Worm (Caenorhabditis elegans) whole organism, L2 larva: ENCODE measurements around the gene C15H7.4.

Experiments used
- C34F6.9 ChIP-seq: fragments of 150-350 bp; optimal IDR thresholded peaks from 2 replicates; lab custom pipeline; 2014; ENCODE audit warnings: missing biosample characterization, missing genetic modification characterization
- F13H6.1 ChIP-seq: sonication (generic microtip); optimal IDR thresholded peaks from 2 replicates; lab custom pipeline; 2016; ENCODE audit warnings: missing genetic modification characterization, missing compliant biosample characterization
- R02D3.7 ChIP-seq: fragments of 150-350 bp; optimal IDR thresholded peaks from 2 replicates; lab custom pipeline; 2014; ENCODE audit warnings: missing biosample characterization, missing genetic modification characterization
- Y55F3AM.14 ChIP-seq: fragments of 200-800 bp; sonication (Bioruptor generic); optimal IDR thresholded peaks from 2 replicates; lab custom pipeline; 2018; ENCODE audit warnings: mild to moderate bottlenecking, missing genetic modification characterization, missing compliant biosample characterization
- alr-1 ChIP-seq: fragments of 150-350 bp; optimal IDR thresholded peaks from 2 replicates; lab custom pipeline; 2014; ENCODE audit warnings: missing biosample characterization, missing genetic modification characterization
- blmp-1 ChIP-seq: sonication (generic microtip); optimal IDR thresholded peaks from 2 replicates; lab custom pipeline; 2017; ENCODE audit warnings: missing genetic modification characterization, mild to moderate bottlenecking, missing compliant biosample characterization, antibody characterized with exemption, moderate library complexity; ENCODE audit not compliant: insufficient read depth
- ceh-16 ChIP-seq: fragments of 150-350 bp; optimal IDR thresholded peaks from 2 replicates; lab custom pipeline; 2014; ENCODE audit warnings: missing biosample characterization, missing genetic modification characterization
- ceh-82 ChIP-seq: fragments of 150-350 bp; optimal IDR thresholded peaks from 2 replicates; lab custom pipeline; 2014; ENCODE audit warnings: missing biosample characterization, missing genetic modification characterization
- crh-2 ChIP-seq: sonication (generic microtip); optimal IDR thresholded peaks from 2 replicates; lab custom pipeline; 2017; ENCODE audit warnings: missing biosample characterization, missing genetic modification characterization
- dmd-4 ChIP-seq: sonication (generic microtip); optimal IDR thresholded peaks from 2 replicates; lab custom pipeline; 2017; ENCODE audit warnings: missing biosample characterization, missing genetic modification characterization
- egl-27 ChIP-seq: sonication (generic microtip); optimal IDR thresholded peaks from 3 replicates; lab custom pipeline; 2017; ENCODE audit warnings: missing biosample characterization, missing genetic modification reagents, missing genetic modification characterization
- elt-1 ChIP-seq: fragments of 150-350 bp; optimal IDR thresholded peaks from 2 replicates; lab custom pipeline; 2014; ENCODE audit warnings: missing biosample characterization, missing genetic modification characterization
- elt-3 ChIP-seq: sonication (generic microtip); optimal IDR thresholded peaks from 2 replicates; lab custom pipeline; 2017; ENCODE audit warnings: missing biosample characterization, missing genetic modification characterization
- fos-1 ChIP-seq: fragments of 150-350 bp; optimal IDR thresholded peaks from 2 replicates; lab custom pipeline; 2014; ENCODE audit warnings: missing biosample characterization, missing genetic modification characterization
- gmeb-1 ChIP-seq: fragments of 150-350 bp; optimal IDR thresholded peaks from 2 replicates; lab custom pipeline; 2014; ENCODE audit warnings: missing biosample characterization, missing genetic modification characterization
- lin-11 ChIP-seq: fragments of 150-350 bp; sonication (generic microtip); optimal IDR thresholded peaks from 2 replicates; lab custom pipeline; 2014; ENCODE audit warnings: missing biosample characterization, missing genetic modification characterization, inconsistent platforms, mixed read lengths
- lsy-2 ChIP-seq, 2 experiments: fragments of 150-350 bp in 1 of 2; sonication (generic microtip) in 1 of 2; optimal IDR thresholded peaks; 2 replicates each; lab custom pipeline; 2014 to 2017; ENCODE audit warnings: missing biosample characterization in 2 of 2, missing genetic modification characterization in 2 of 2
- mab-5 ChIP-seq: fragments of 150-350 bp; optimal IDR thresholded peaks from 2 replicates; lab custom pipeline; 2014; ENCODE audit warnings: missing biosample characterization, missing genetic modification characterization
- mbf-1 ChIP-seq: sonication (generic microtip); optimal IDR thresholded peaks from 2 replicates; lab custom pipeline; 2017; ENCODE audit warnings: missing biosample characterization, missing genetic modification characterization
- mdl-1 ChIP-seq, 2 experiments: fragments of 150-350 bp in 1 of 2; sonication (generic microtip) in 1 of 2; optimal IDR thresholded peaks; 2 replicates each; lab custom pipeline; 2017; ENCODE audit warnings: missing biosample characterization in 2 of 2, missing genetic modification characterization in 2 of 2
- nhr-10 ChIP-seq: sonication (generic microtip); optimal IDR thresholded peaks from 2 replicates; lab custom pipeline; 2017; ENCODE audit warnings: missing biosample characterization, missing genetic modification characterization
- nhr-11 ChIP-seq: fragments of 150-350 bp; optimal IDR thresholded peaks from 2 replicates; lab custom pipeline; 2014; ENCODE audit warnings: missing biosample characterization, missing genetic modification characterization
- nhr-12 ChIP-seq: fragments of 150-350 bp; optimal IDR thresholded peaks from 2 replicates; lab custom pipeline; 2014; ENCODE audit warnings: missing biosample characterization, missing genetic modification characterization
- nhr-129 ChIP-seq: fragments of 150-350 bp; optimal IDR thresholded peaks from 2 replicates; lab custom pipeline; 2014; ENCODE audit warnings: missing biosample characterization, missing genetic modification characterization
- nhr-21 ChIP-seq: fragments of 150-350 bp; optimal IDR thresholded peaks from 2 replicates; lab custom pipeline; 2014; ENCODE audit warnings: missing biosample characterization, missing genetic modification characterization
- nhr-25 ChIP-seq: fragments of 150-350 bp; sonication (generic microtip); optimal IDR thresholded peaks from 3 replicates; lab custom pipeline; 2014; ENCODE audit warnings: missing biosample characterization, missing genetic modification characterization
- nhr-6 ChIP-seq: fragments of 150-350 bp; optimal IDR thresholded peaks from 2 replicates; lab custom pipeline; 2014; ENCODE audit warnings: missing biosample characterization, missing genetic modification characterization
- peb-1 ChIP-seq: fragments of 150-350 bp; optimal IDR thresholded peaks from 2 replicates; lab custom pipeline; 2014; ENCODE audit warnings: missing biosample characterization, missing genetic modification characterization
- sem-4 ChIP-seq: fragments of 150-350 bp; optimal IDR thresholded peaks from 2 replicates; lab custom pipeline; 2014; ENCODE audit warnings: missing biosample characterization, missing genetic modification reagents, missing genetic modification characterization
- skn-1 ChIP-seq: sonication (generic microtip); optimal IDR thresholded peaks from 2 replicates; lab custom pipeline; 2017; ENCODE audit warnings: missing biosample characterization, missing genetic modification characterization
- sma-3 ChIP-seq: sonication (generic microtip); optimal IDR thresholded peaks from 2 replicates; lab custom pipeline; 2016; ENCODE audit warnings: missing genetic modification reagents, missing genetic modification characterization, missing compliant biosample characterization
- sma-9 ChIP-seq, 2 experiments: fragments of 150-350 bp in 1 of 2; sonication (generic microtip) in 1 of 2; optimal IDR thresholded peaks; 2 replicates each; lab custom pipeline; 2014 to 2016; ENCODE audit warnings: missing genetic modification characterization in 2 of 2, mild to moderate bottlenecking in 1 of 2, missing biosample characterization in 1 of 2, missing compliant biosample characterization in 1 of 2, missing genetic modification reagents in 1 of 2, moderate library complexity in 1 of 2
- snpc-4 ChIP-seq: fragments of 150-350 bp; optimal IDR thresholded peaks from 2 replicates; lab custom pipeline; 2014; ENCODE audit warnings: missing biosample characterization, missing genetic modification characterization
- unc-39 ChIP-seq: fragments of 150-350 bp; optimal IDR thresholded peaks from 2 replicates; lab custom pipeline; 2014; ENCODE audit warnings: missing biosample characterization, missing genetic modification characterization
- unc-55 ChIP-seq: fragments of 150-350 bp; sonication (generic microtip); optimal IDR thresholded peaks from 3 replicates; lab custom pipeline; 2014; ENCODE audit warnings: missing biosample characterization, missing genetic modification reagents, missing genetic modification characterization
- unc-62 ChIP-seq: fragments of 150-350 bp; optimal IDR thresholded peaks from 2 replicates; lab custom pipeline; 2014; ENCODE audit warnings: missing biosample characterization, missing genetic modification reagents, missing genetic modification characterization
- zag-1 ChIP-seq: fragments of 150-350 bp; optimal IDR thresholded peaks from 2 replicates; lab custom pipeline; 2014; ENCODE audit warnings: missing biosample characterization, missing genetic modification characterization
- ztf-11 ChIP-seq: sonication (generic microtip); optimal IDR thresholded peaks from 2 replicates; lab custom pipeline; 2017; ENCODE audit warnings: missing biosample characterization, missing genetic modification characterization
- ztf-4 ChIP-seq: fragments of 150-350 bp; optimal IDR thresholded peaks from 2 replicates; lab custom pipeline; 2014; ENCODE audit warnings: missing biosample characterization, missing genetic modification characterization

Gene C15H7.4

ce11 chrIII:9667591-9668265 lies 12.0 kb upstream of the C15H7.4 start, which contains the start of gene C07A9.9 (continued):
- TF ChIP-seq elt-3 (tag; lab: Kevin White, UChicago) (no peak), nhr-21 (tag; lab: Kevin White, UChicago) (peak; percentile 73), unc-55 (peak; percentile 54), crh-2 (tag; lab: Kevin White, UChicago) (peak; percentile 51), sma-3 (peak; percentile 51), nhr-11 (tag; lab: Kevin White, UChicago) (no peak), sem-4 (tag; lab: Kevin White, UChicago) (peak; percentile 13), gmeb-1 (peak; percentile 41), nhr-129 (tag; lab: Kevin White, UChicago) (peak; percentile 80), C34F6.9 (tag; lab: Kevin White, UChicago) (peak; percentile 69), snpc-4 (tag; lab: Kevin White, UChicago) (peak; percentile 52), mbf-1 (no peak), alr-1 (tag; lab: Kevin White, UChicago) (no peak), nhr-12 (no peak), sma-9 (GFP tag; optimal IDR thresholded peaks at IDR 0.05; lab: Kevin White, UChicago) (peak; percentile 75), sma-9 (tag; optimal IDR thresholded peaks at IDR 0.05; lab: Kevin White, UChicago) (no peak)

- peak; percentile 88 for TF ChIP-seq blmp-1 (tag; lab: Kevin White, UChicago)
- peak; percentile 45 for TF ChIP-seq nhr-25
- TF ChIP-seq nhr-129 (tag; lab: Kevin White, UChicago), result no peak
- TF ChIP-seq sma-9 (GFP tag; optimal IDR thresholded peaks at IDR 0.05; lab: Kevin White, UChicago), result peak; percentile 64
- TF ChIP-seq sma-9 (tag; optimal IDR thresholded peaks at IDR 0.05; lab: Kevin White, UChicago), result no peak
- TF ChIP-seq lin-11 (tag; lab: Kevin White, UChicago), result no peak
- no peak for TF ChIP-seq mab-5 (tag; lab: Kevin White, UChicago)
- no peak for TF ChIP-seq sem-4 (tag; lab: Kevin White, UChicago)
- no peak for TF ChIP-seq skn-1 (tag; lab: Kevin White, UChicago)
- TF ChIP-seq Y55F3AM.14 (GFP tag; lab: Kevin White, UChicago), result no peak
- TF ChIP-seq fos-1 (tag; lab: Kevin White, UChicago), result peak; percentile 67
Observed at ce11 chrIII:9666668-9667067, 11.0 kb upstream of the C15H7.4 start.

- TF ChIP-seq sma-9 (GFP tag; optimal IDR thresholded peaks at IDR 0.05; lab: Kevin White, UChicago) (peak; percentile 94), sma-9 (tag; optimal IDR thresholded peaks at IDR 0.05; lab: Kevin White, UChicago) (no peak), egl-27 (tag; lab: Kevin White, UChicago) (peak; percentile 18), unc-39 (tag; lab: Kevin White, UChicago) (no peak), nhr-6 (tag; lab: Kevin White, UChicago) (peak; percentile 20), nhr-11 (tag; lab: Kevin White, UChicago) (no peak), F13H6.1 (no peak), crh-2 (tag; lab: Kevin White, UChicago) (no peak), unc-55 (peak; percentile 7), gmeb-1 (peak; percentile 18), mab-5 (tag; lab: Kevin White, UChicago) (no peak), sma-3 (peak; percentile 55), nhr-25 (peak; percentile 14), sem-4 (tag; lab: Kevin White, UChicago) (peak; percentile 15), nhr-129 (tag; lab: Kevin White, UChicago) (peak; percentile 59), lsy-2 (tag; optimal IDR thresholded peaks at IDR 0.05; lab: Kevin White, UChicago) (peak in 1 of 2 experiments; percentile 4), dmd-4 (tag; lab: Kevin White, UChicago) (no peak), ztf-4 (tag; lab: Kevin White, UChicago) (no peak), Y55F3AM.14 (GFP tag; lab: Kevin White, UChicago) (no peak), elt-1 (no peak), zag-1 (tag; lab: Kevin White, UChicago) (no peak), nhr-10 (tag; lab: Kevin White, UChicago) (no peak)
- TF ChIP-seq, all 48 proteins: peak for 10
Observed at ce11 chrIII:9666239-9666638, 10.5 kb upstream of the C15H7.4 start.

ce11 chrIII:9665490-9666179 lies 9.9 kb upstream of the C15H7.4 start:
- TF ChIP-seq sem-4 (tag; lab: Kevin White, UChicago), result peak; percentile 13
- no peak for TF ChIP-seq ztf-11 (tag; lab: Kevin White, UChicago)
- no peak for TF ChIP-seq peb-1 (tag; lab: Kevin White, UChicago)
- peak in 1 of 2 experiments; percentile 44 for TF ChIP-seq lsy-2 (tag; optimal IDR thresholded peaks at IDR 0.05; lab: Kevin White, UChicago)
- TF ChIP-seq ztf-4 (tag; lab: Kevin White, UChicago), result peak; percentile 47
- TF ChIP-seq fos-1 (tag; lab: Kevin White, UChicago), result peak; percentile 45
- peak; percentile 5 for TF ChIP-seq nhr-25
- TF ChIP-seq sma-9 (GFP tag; optimal IDR thresholded peaks at IDR 0.05; lab: Kevin White, UChicago), result peak; percentile 51
- no peak for TF ChIP-seq sma-9 (tag; optimal IDR thresholded peaks at IDR 0.05; lab: Kevin White, UChicago)
- TF ChIP-seq R02D3.7 (tag; lab: Kevin White, UChicago), result no peak
- TF ChIP-seq skn-1 (tag; lab: Kevin White, UChicago), result no peak
- peak; percentile 19 for TF ChIP-seq nhr-6 (tag; lab: Kevin White, UChicago)
- no peak for TF ChIP-seq blmp-1 (tag; lab: Kevin White, UChicago)
- TF ChIP-seq nhr-10 (tag; lab: Kevin White, UChicago), result no peak
- no peak for TF ChIP-seq alr-1 (tag; lab: Kevin White, UChicago)
- TF ChIP-seq unc-55, result peak; percentile 73
- TF ChIP-seq unc-39 (tag; lab: Kevin White, UChicago), result no peak
- TF ChIP-seq egl-27 (tag; lab: Kevin White, UChicago), result no peak
- no peak for TF ChIP-seq elt-3 (tag; lab: Kevin White, UChicago)
- no peak for TF ChIP-seq unc-62 (GFP tag; lab: Kevin White, UChicago)
- no peak for TF ChIP-seq ceh-16
- TF ChIP-seq mbf-1, result no peak
- TF ChIP-seq mdl-1 (tag; optimal IDR thresholded peaks at IDR 0.05; lab: Kevin White, UChicago), result peak in 1 of 2 experiments; percentile 48
- TF ChIP-seq nhr-21 (tag; lab: Kevin White, UChicago), result peak; percentile 61
- TF ChIP-seq ceh-82 (tag; lab: Kevin White, UChicago), result no peak
- peak; percentile 21 for TF ChIP-seq F13H6.1
